Worm (Caenorhabditis elegans) whole organism, early embryonic: Measurements from ENCODE around the gene vab-3.

ENCODE experiments used
- F13C5.2 ChIP-seq: sonication (generic microtip); optimal IDR thresholded peaks from 2 replicates; lab custom pipeline; 2017; ENCODE audit warnings: mild to moderate bottlenecking, missing genetic modification characterization, inconsistent platforms, missing compliant biosample characterization
- ama-1 ChIP-seq: fragments of 150-350 bp; optimal IDR thresholded peaks from 2 replicates; lab custom pipeline; 2014
- ceh-36 ChIP-seq: sonication (generic microtip); optimal IDR thresholded peaks from 2 replicates; lab custom pipeline; 2016; ENCODE audit warnings: missing genetic modification characterization, inconsistent platforms, missing compliant biosample characterization
- pes-1 ChIP-seq: fragments of 200-800 bp; sonication (Bioruptor generic); IDR thresholded peaks from 2 replicates; pipeline ENCODE4 v1.3.6; 2022; ENCODE audit warnings: missing genetic modification reagents, missing genetic modification characterization, missing compliant biosample characterization
- scrt-1 ChIP-seq: fragments of 200-800 bp; sonication (Bioruptor generic); IDR thresholded peaks from 2 replicates; pipeline ENCODE4 v1.3.6; 2022; ENCODE audit warnings: missing genetic modification characterization, missing compliant biosample characterization
- tbx-11 ChIP-seq: fragments of 200-800 bp; sonication (Bioruptor generic); IDR thresholded peaks from 2 replicates; pipeline ENCODE4 v1.3.6; 2022; ENCODE audit warnings: missing genetic modification characterization, missing compliant biosample characterization
- tbx-37 ChIP-seq: fragments of 200-800 bp; sonication (Bioruptor generic); conservative IDR thresholded peaks from 2 replicates; pipeline ENCODE4 v1.3.6; 2022; ENCODE audit warnings: missing genetic modification reagents, missing genetic modification characterization, missing compliant biosample characterization
- tra-4 ChIP-seq: sonication (generic microtip); optimal IDR thresholded peaks from 2 replicates; lab custom pipeline; 2017; ENCODE audit warnings: missing genetic modification characterization, missing compliant biosample characterization

- TF ChIP-seq ama-1 (lab: Kevin White, UChicago) = no peak
- no peak for TF ChIP-seq tbx-37 (GFP tag; lab: Robert Waterston, UW)
- no peak for TF ChIP-seq tbx-11 (GFP tag; lab: Robert Waterston, UW)
- no peak for TF ChIP-seq tra-4 (tag; lab: Kevin White, UChicago)
- no peak for TF ChIP-seq pes-1 (GFP tag; lab: Robert Waterston, UW)
- no peak for TF ChIP-seq ceh-36
- TF ChIP-seq F13C5.2 (tag; lab: Kevin White, UChicago) = no peak
- no peak for TF ChIP-seq scrt-1
These were observed 15.1 kb downstream of the vab-3 start for ce11 chrX:10514834-10515233.
